Worm (Caenorhabditis elegans): ENCODE measurements around the gene C32D5.11.
A peak's percentile ranks its signal among the peaks of the same experiment; 100 is the strongest.

Gene C32D5.11

ce11 chrII:6327317-6327716 lies 27.9 kb downstream of the C32D5.11 start:
- TF ChIP-seq dve-1 (tag; optimal IDR thresholded peaks at IDR 0.05) (peak; percentile 37), ceh-24 (tag; optimal IDR thresholded peaks at IDR 0.05) (no peak), elt-4 (tag; optimal IDR thresholded peaks at IDR 0.05) (no peak), eyg-1 (tag; optimal IDR thresholded peaks at IDR 0.05) (no peak), elt-2 (tag; optimal IDR thresholded peaks at IDR 0.05) (peak; percentile 97), fkh-6 (tag; optimal IDR thresholded peaks at IDR 0.05) (no peak), pqm-1 (tag; optimal IDR thresholded peaks at IDR 0.05) (peak; percentile 58), ztf-16 (tag; optimal IDR thresholded peaks at IDR 0.05) (no peak)

DNA sequence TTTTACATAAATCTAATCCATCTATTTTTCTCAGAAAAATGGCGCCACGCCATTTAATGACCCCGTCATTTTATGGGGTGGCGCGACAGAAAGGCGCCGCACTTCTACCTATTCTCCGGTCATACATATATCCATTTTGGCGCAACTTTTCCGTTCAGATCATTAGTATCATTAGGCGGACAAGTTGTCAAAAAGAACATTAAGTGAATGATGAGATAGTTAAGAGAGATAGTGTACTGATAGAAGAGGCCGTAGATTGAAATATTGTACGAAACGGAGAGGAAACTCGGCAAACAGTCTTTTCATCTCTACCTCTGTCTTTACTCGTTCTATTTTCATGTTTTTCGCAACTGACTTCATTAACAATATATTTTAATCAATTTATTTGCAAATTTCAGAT lies 31.2 kb downstream of the C32D5.11 start, which contains the start of gene sma-6:
TSS of gene sma-6 (plus strand) at position 399 of the 400 bp plus-strand sequence.
- no peak for TF ChIP-seq ttx-3 (tag; optimal IDR thresholded peaks at IDR 0.05)
- no peak for TF ChIP-seq ceh-30 (tag; optimal IDR thresholded peaks at IDR 0.05)
- TF ChIP-seq unc-86 (tag; optimal IDR thresholded peaks at IDR 0.05) = no peak
- no peak for TF ChIP-seq ceh-14 (tag; optimal IDR thresholded peaks at IDR 0.05)
- TF ChIP-seq pag-3 (tag; optimal IDR thresholded peaks at IDR 0.05; ENCODE audit: borderline replicate concordance) = no peak
- TF ChIP-seq eyg-1 (tag; optimal IDR thresholded peaks at IDR 0.05) = no peak
- no peak for TF ChIP-seq ahr-1 (tag; optimal IDR thresholded peaks at IDR 0.05)
- TF ChIP-seq C38D4.7 (GFP tag; optimal IDR thresholded peaks at IDR 0.05) = no peak
- TF ChIP-seq elt-2 (tag; optimal IDR thresholded peaks at IDR 0.05) = no peak
- no peak for TF ChIP-seq T23F11.4 (GFP tag; optimal IDR thresholded peaks at IDR 0.05)

- TF ChIP-seq dve-1 (tag; optimal IDR thresholded peaks at IDR 0.05) = no peak
- no peak for TF ChIP-seq lim-6 (tag; optimal IDR thresholded peaks at IDR 0.05)
- no peak for TF ChIP-seq ceh-45 (GFP tag; IDR thresholded peaks at IDR 0.05)
- no peak for TF ChIP-seq fkh-10 (GFP tag; optimal IDR thresholded peaks at IDR 0.05)
- no peak for TF ChIP-seq ceh-31 (tag; optimal IDR thresholded peaks at IDR 0.05)
These were observed 32.3 kb downstream of the C32D5.11 start, which contains the start of gene C32D5.4 for ce11 chrII:6322979-6323378. Gene C32D5.4 (minus strand): TSS chrII:6323079.

- TF ChIP-seq ceh-24 (tag; optimal IDR thresholded peaks at IDR 0.05) (no peak), sox-4 (tag; optimal IDR thresholded peaks at IDR 0.05) (no peak), tbx-7 (tag; optimal IDR thresholded peaks at IDR 0.05) (no peak), T23F11.4 (GFP tag; optimal IDR thresholded peaks at IDR 0.05) (no peak), syd-9 (tag; optimal IDR thresholded peaks at IDR 0.05) (no peak), ceh-34 (tag; optimal IDR thresholded peaks at IDR 0.05) (no peak), ahr-1 (tag; optimal IDR thresholded peaks at IDR 0.05) (no peak), nhr-11 (tag; optimal IDR thresholded peaks at IDR 0.05) (no peak), ref-2 (tag; optimal IDR thresholded peaks at IDR 0.05) (no peak), pax-1 (tag; optimal IDR thresholded peaks at IDR 0.05) (no peak), ceh-31 (tag; optimal IDR thresholded peaks at IDR 0.05) (no peak), unc-3 (GFP tag; conservative IDR thresholded peaks at IDR 0.05) (no peak), unc-3 (tag; optimal IDR thresholded peaks at IDR 0.05) (no peak), che-1 (tag; optimal IDR thresholded peaks at IDR 0.05) (no peak), elt-2 (tag; optimal IDR thresholded peaks at IDR 0.05) (no peak), C38D4.7 (GFP tag; optimal IDR thresholded peaks at IDR 0.05) (no peak), ceh-6 (GFP tag; optimal IDR thresholded peaks at IDR 0.05) (no peak), eyg-1 (tag; optimal IDR thresholded peaks at IDR 0.05) (no peak), Y22D7AL.16 (tag; optimal IDR thresholded peaks at IDR 0.05) (no peak), hlh-15 (tag; optimal IDR thresholded peaks at IDR 0.05) (no peak), ceh-45 (GFP tag; IDR thresholded peaks at IDR 0.05) (no peak)
These were observed 33.2 kb downstream of the C32D5.11 start for ce11 chrII:6322081-6322480.

DNA sequence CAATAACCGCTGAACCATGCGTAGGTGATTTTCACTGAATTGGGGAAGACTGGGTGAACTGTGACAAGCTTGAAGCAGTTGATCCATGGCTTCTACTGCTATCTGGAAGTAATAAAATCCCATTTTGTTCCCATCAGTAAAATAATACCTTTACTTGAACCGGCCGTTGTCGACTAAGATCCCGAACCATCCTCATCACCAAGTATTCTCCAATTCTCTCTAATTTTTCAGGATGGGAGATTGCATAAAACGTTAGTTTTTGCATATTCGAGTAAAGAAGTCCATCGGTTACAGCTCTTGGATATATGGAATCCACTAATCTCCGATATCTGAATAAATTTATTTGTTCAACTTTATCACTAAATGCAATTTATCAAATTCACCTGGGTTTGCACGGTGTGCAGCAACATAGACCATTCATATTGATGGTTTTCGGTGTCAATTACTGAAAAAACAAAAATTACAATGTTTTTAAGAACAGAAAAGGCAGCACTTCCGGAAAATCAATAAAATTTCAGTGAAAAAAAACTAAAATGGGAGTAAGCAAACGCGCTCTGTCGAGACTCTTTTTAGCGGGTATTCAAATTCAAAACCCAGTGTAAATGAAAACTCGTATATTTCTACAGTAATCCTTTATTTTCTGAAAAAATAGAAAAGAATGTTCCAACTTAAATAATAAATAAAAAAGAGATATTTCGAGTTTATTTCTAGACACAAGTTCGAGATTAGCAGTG lies 34.4 kb downstream of the C32D5.11 start, which contains the start of gene efr-3:
TSS of gene efr-3 (minus strand) at position 505 of the 734 bp plus-strand sequence.
- TF ChIP-seq ceh-31 (tag; optimal IDR thresholded peaks at IDR 0.05) = no peak
- no peak for TF ChIP-seq elt-4 (tag; optimal IDR thresholded peaks at IDR 0.05)
- no peak for TF ChIP-seq hlh-13 (GFP tag; optimal IDR thresholded peaks at IDR 0.05)
- TF ChIP-seq unc-42 (tag; optimal IDR thresholded peaks at IDR 0.05) = peak; percentile 6
- TF ChIP-seq fkh-10 (GFP tag; optimal IDR thresholded peaks at IDR 0.05) = no peak
- no peak for TF ChIP-seq sox-2 (GFP tag; IDR thresholded peaks at IDR 0.05)
- TF ChIP-seq zip-5 (tag; optimal IDR thresholded peaks at IDR 0.05) = no peak
- TF ChIP-seq ceh-48 (tag; optimal IDR thresholded peaks at IDR 0.05) = peak; percentile 90
- TF ChIP-seq hlh-30 (tag; optimal IDR thresholded peaks at IDR 0.05; ENCODE audit: insufficient read depth) = no peak

Data from whole organism, late embryonic.